Fruit fly (Drosophila melanogaster) Kc167 (cell line): ENCODE data around the gene Nckx30C.

Experiments used
- Myc ChIP-seq: fragments of >200 bp; optimal IDR thresholded peaks from 2 replicates; lab custom pipeline; 2017; ENCODE audit warnings: missing external identifiers
- Sin3A ChIP-seq: fragments of >200 bp; optimal IDR thresholded peaks from 2 replicates; lab custom pipeline; 2018; ENCODE audit warnings: missing external identifiers
- h ChIP-seq: fragments of >200 bp; optimal IDR thresholded peaks from 3 replicates; lab custom pipeline; 2018; ENCODE audit warnings: missing external identifiers
- insv ChIP-seq: fragments of >200 bp; optimal IDR thresholded peaks from 3 replicates; lab custom pipeline; 2018; ENCODE audit warnings: missing external identifiers
- psq ChIP-seq: fragments of >200 bp; optimal IDR thresholded peaks from 2 replicates; lab custom pipeline; 2017; ENCODE audit warnings: missing external identifiers
- ttk ChIP-seq: sonication (Bioruptor generic); optimal IDR thresholded peaks from 2 replicates; lab custom pipeline; 2017; ENCODE audit warnings: missing external identifiers

dm6 chr2L:9777927-9778326, 31.6 kb upstream of the Nckx30C start:
- no peak for TF ChIP-seq h (lab: Kevin White, UChicago)
- no peak for TF ChIP-seq insv (lab: Kevin White, UChicago)
- TF ChIP-seq psq (lab: Kevin White, UChicago): no peak
- TF ChIP-seq ttk (lab: Kevin White, UChicago): no peak
- TF ChIP-seq Myc (lab: Kevin White, UChicago): no peak
- no peak for TF ChIP-seq Sin3A (lab: Kevin White, UChicago)
